Fruit fly (Drosophila melanogaster) whole organism, embryonic: Measurements from ENCODE around the gene CG34436.
A peak's percentile ranks its signal among the peaks of the same experiment; 100 is the strongest.

Experiments
- Abd-B ChIP-seq: fragments of 200-800 bp; sonication (Bioruptor generic); optimal IDR thresholded peaks from 2 replicates; lab custom pipeline; 2018; ENCODE audit warnings: missing biosample characterization, mild to moderate bottlenecking, missing genetic modification characterization, moderate library complexity
- Aef1 ChIP-seq: fragments of 200-800 bp; sonication (Bioruptor generic); IDR thresholded peaks from 3 replicates; pipeline ENCODE4 v1.3.6; 2022; ENCODE audit warnings: missing biosample characterization, missing genetic modification characterization
- CG10267 ChIP-seq: fragments of 200-800 bp; sonication (Bioruptor generic); optimal IDR thresholded peaks from 2 replicates; lab custom pipeline; 2018; ENCODE audit warnings: missing biosample characterization, mild to moderate bottlenecking, missing genetic modification characterization, moderate library complexity
- CG10274 ChIP-seq: fragments of 200-800 bp; sonication (Bioruptor generic); optimal IDR thresholded peaks from 3 replicates; lab custom pipeline; 2017; ENCODE audit warnings: missing biosample characterization, mild to moderate bottlenecking, missing genetic modification characterization
- CG10979 ChIP-seq: fragments of 200-800 bp; sonication (Bioruptor generic); optimal IDR thresholded peaks from 2 replicates; lab custom pipeline; 2018; ENCODE audit warnings: missing biosample characterization, mild to moderate bottlenecking, missing genetic modification characterization, moderate library complexity
- CG11093 ChIP-seq: fragments of 200-800 bp; sonication (Bioruptor generic); IDR thresholded peaks from 3 replicates; pipeline ENCODE4 v1.3.6; 2022; ENCODE audit warnings: missing biosample characterization, missing genetic modification characterization
- CG12299 ChIP-seq: fragments of 200-800 bp; sonication (Bioruptor generic); optimal IDR thresholded peaks from 2 replicates; lab custom pipeline; 2018; ENCODE audit warnings: missing biosample characterization, mild to moderate bottlenecking, missing genetic modification characterization
- CG14014 ChIP-seq: fragments of 200-800 bp; sonication (Bioruptor generic); IDR thresholded peaks from 2 replicates; pipeline ENCODE4 v1.3.6; 2022; ENCODE audit warnings: missing biosample characterization, missing genetic modification characterization
- CG14441 ChIP-seq: fragments of 200-800 bp; sonication (Bioruptor generic); IDR thresholded peaks from 2 replicates; pipeline ENCODE4 v1.3.6; 2022; ENCODE audit warnings: missing biosample characterization, missing genetic modification characterization
- CG14860 ChIP-seq: fragments of 200-800 bp; sonication (Bioruptor generic); IDR thresholded peaks from 3 replicates; pipeline ENCODE4 v1.3.6; 2022; ENCODE audit warnings: missing biosample characterization, missing genetic modification characterization; ENCODE audit not compliant: partially characterized antibody
- CG16815 ChIP-seq: fragments of 200-800 bp; sonication (Bioruptor generic); optimal IDR thresholded peaks from 3 replicates; lab custom pipeline; 2017; ENCODE audit warnings: missing biosample characterization, mild to moderate bottlenecking, missing genetic modification characterization
- CG1792 ChIP-seq: fragments of 200-800 bp; sonication (Bioruptor generic); optimal IDR thresholded peaks from 2 replicates; lab custom pipeline; 2016; ENCODE audit warnings: missing biosample characterization, missing genetic modification characterization
- CG18599 ChIP-seq: fragments of 200-800 bp; sonication (Bioruptor generic); optimal IDR thresholded peaks from 3 replicates; lab custom pipeline; 2017; ENCODE audit warnings: missing biosample characterization, missing genetic modification characterization, mild to moderate bottlenecking, moderate library complexity, missing genetic modification reagents
- CG3163 ChIP-seq: fragments of 200-800 bp; sonication (Bioruptor generic); optimal IDR thresholded peaks from 3 replicates; lab custom pipeline; 2016; ENCODE audit warnings: missing biosample characterization, missing genetic modification characterization
- CG32767 ChIP-seq: fragments of 200-800 bp; sonication (Bioruptor generic); IDR thresholded peaks from 2 replicates; pipeline ENCODE4 v1.3.6; 2022; ENCODE audit warnings: missing biosample characterization, missing genetic modification characterization
- CG4282 ChIP-seq: fragments of 200-800 bp; sonication (Bioruptor generic); optimal IDR thresholded peaks from 2 replicates; lab custom pipeline; 2016; ENCODE audit warnings: missing biosample characterization, missing genetic modification characterization
- CG4707 ChIP-seq: fragments of 200-800 bp; sonication (Bioruptor generic); optimal IDR thresholded peaks from 2 replicates; lab custom pipeline; 2018; ENCODE audit warnings: missing biosample characterization, mild to moderate bottlenecking, missing genetic modification characterization, moderate library complexity
- CG5180 ChIP-seq: fragments of 200-800 bp; sonication (Bioruptor generic); optimal IDR thresholded peaks from 3 replicates; lab custom pipeline; 2017; ENCODE audit warnings: missing biosample characterization, missing genetic modification characterization, mild to moderate bottlenecking, moderate library complexity, missing genetic modification reagents
- CG7271 ChIP-seq: fragments of 200-800 bp; sonication (Bioruptor generic); optimal IDR thresholded peaks from 2 replicates; lab custom pipeline; 2018; ENCODE audit warnings: missing biosample characterization, mild to moderate bottlenecking, missing genetic modification characterization, moderate library complexity
- CG7372 ChIP-seq: fragments of 200-800 bp; sonication (Bioruptor generic); IDR thresholded peaks from 2 replicates; pipeline ENCODE4 v1.3.6; 2022; ENCODE audit warnings: missing biosample characterization, missing genetic modification characterization
- CG7839 ChIP-seq: fragments of 200-800 bp; sonication (Bioruptor generic); optimal IDR thresholded peaks from 3 replicates; lab custom pipeline; 2018; ENCODE audit warnings: missing biosample characterization, mild to moderate bottlenecking, missing genetic modification characterization, moderate library complexity
- Camta ChIP-seq: fragments of 200-800 bp; sonication (Bioruptor generic); optimal IDR thresholded peaks from 2 replicates; lab custom pipeline; 2016; ENCODE audit warnings: missing biosample characterization, missing genetic modification characterization
- Dad ChIP-seq: fragments of 200-800 bp; sonication (Bioruptor generic); optimal IDR thresholded peaks from 3 replicates; lab custom pipeline; 2016; ENCODE audit warnings: missing biosample characterization, missing genetic modification characterization
- Dref ChIP-seq: fragments of 200-800 bp; sonication (Bioruptor generic); IDR thresholded peaks from 2 replicates; pipeline ENCODE4 v1.3.6; 2022; ENCODE audit warnings: missing biosample characterization, missing genetic modification characterization
- ERR ChIP-seq: fragments of 200-800 bp; sonication (Bioruptor generic); optimal IDR thresholded peaks from 2 replicates; lab custom pipeline; 2016; ENCODE audit warnings: missing biosample characterization, missing genetic modification characterization
- Kr ChIP-seq: fragments of 200-800 bp; sonication (Bioruptor generic); optimal IDR thresholded peaks from 2 replicates; lab custom pipeline; 2017; ENCODE audit warnings: missing biosample characterization, mild to moderate bottlenecking, missing genetic modification characterization
- Meics ChIP-seq: fragments of 200-800 bp; sonication (Bioruptor generic); optimal IDR thresholded peaks from 2 replicates; lab custom pipeline; 2017; ENCODE audit warnings: missing biosample characterization, mild to moderate bottlenecking, missing genetic modification characterization
- Nf-YC ChIP-seq: fragments of 200-800 bp; optimal IDR thresholded peaks from 3 replicates; lab custom pipeline; 2019; ENCODE audit warnings: missing biosample characterization, mild to moderate bottlenecking, missing genetic modification characterization, moderate library complexity
- Vsx1 ChIP-seq: fragments of 200-800 bp; sonication (Bioruptor generic); optimal IDR thresholded peaks from 2 replicates; lab custom pipeline; 2017; ENCODE audit warnings: missing biosample characterization, mild to moderate bottlenecking, missing genetic modification characterization, missing genetic modification reagents
- abd-A ChIP-seq: fragments of 200-800 bp; sonication (Bioruptor generic); optimal IDR thresholded peaks from 3 replicates; lab custom pipeline; 2019; ENCODE audit warnings: missing biosample characterization, mild to moderate bottlenecking, missing genetic modification characterization, moderate library complexity
- ase ChIP-seq: fragments of 200-800 bp; sonication (Bioruptor generic); IDR thresholded peaks from 3 replicates; pipeline ENCODE4 v1.3.6; 2022; ENCODE audit warnings: missing biosample characterization, missing genetic modification characterization
- ash1 ChIP-seq: fragments of 200-800 bp; sonication (Bioruptor generic); optimal IDR thresholded peaks from 2 replicates; lab custom pipeline; 2018; ENCODE audit warnings: missing biosample characterization, mild to moderate bottlenecking, missing genetic modification characterization
- bab2 ChIP-seq: fragments of 200-800 bp; sonication (Bioruptor generic); optimal IDR thresholded peaks from 2 replicates; lab custom pipeline; 2016; ENCODE audit warnings: missing biosample characterization, missing genetic modification characterization
- cg ChIP-seq: fragments of 200-800 bp; sonication (Bioruptor generic); optimal IDR thresholded peaks from 3 replicates; lab custom pipeline; 2019; ENCODE audit warnings: missing biosample characterization, mild to moderate bottlenecking, missing genetic modification characterization, moderate library complexity
- disco-r ChIP-seq: fragments of 200-800 bp; sonication (Bioruptor generic); optimal IDR thresholded peaks from 2 replicates; lab custom pipeline; 2016; ENCODE audit warnings: missing biosample characterization, missing genetic modification characterization
- fu2 ChIP-seq: fragments of 200-800 bp; sonication (Bioruptor generic); optimal IDR thresholded peaks from 2 replicates; lab custom pipeline; 2016; ENCODE audit warnings: missing biosample characterization, missing genetic modification characterization
- gt ChIP-seq: fragments of 200-800 bp; sonication (Bioruptor generic); IDR thresholded peaks from 2 replicates; pipeline ENCODE4 v1.3.6; 2022; ENCODE audit warnings: missing biosample characterization, missing genetic modification characterization
- inv ChIP-seq: fragments of 200-800 bp; sonication (Bioruptor generic); IDR thresholded peaks from 2 replicates; pipeline ENCODE4 v1.3.6; 2022; ENCODE audit warnings: missing biosample characterization, missing genetic modification characterization; ENCODE audit not compliant: partially characterized antibody
- kni ChIP-seq: fragments of 200-800 bp; sonication (Bioruptor generic); optimal IDR thresholded peaks from 3 replicates; lab custom pipeline; 2017; ENCODE audit warnings: mild to moderate bottlenecking, missing biosample characterization, missing genetic modification reagents, missing genetic modification characterization
- lmd ChIP-seq: fragments of 200-800 bp; sonication (Bioruptor generic); IDR thresholded peaks from 2 replicates; pipeline ENCODE4 v1.3.6; 2022; ENCODE audit warnings: missing biosample characterization, missing genetic modification characterization
- nmo ChIP-seq: fragments of 200-800 bp; sonication (Bioruptor generic); optimal IDR thresholded peaks from 2 replicates; lab custom pipeline; 2018; ENCODE audit warnings: missing biosample characterization, mild to moderate bottlenecking, missing genetic modification characterization, moderate library complexity
- p53 ChIP-seq: fragments of 200-800 bp; sonication (Bioruptor generic); optimal IDR thresholded peaks from 2 replicates; lab custom pipeline; 2016; ENCODE audit warnings: missing biosample characterization, missing genetic modification characterization
- pb ChIP-seq: fragments of 200-800 bp; sonication (Bioruptor generic); optimal IDR thresholded peaks from 3 replicates; lab custom pipeline; 2016; ENCODE audit warnings: missing biosample characterization, missing genetic modification characterization
- pho ChIP-seq: fragments of 200-800 bp; sonication (Bioruptor generic); optimal IDR thresholded peaks from 2 replicates; lab custom pipeline; 2016; ENCODE audit warnings: missing biosample characterization, missing genetic modification characterization
- pum ChIP-seq: fragments of 200-800 bp; sonication (Bioruptor generic); optimal IDR thresholded peaks from 2 replicates; lab custom pipeline; 2016; ENCODE audit warnings: missing biosample characterization, missing genetic modification characterization
- sim ChIP-seq: fragments of 200-800 bp; sonication (Bioruptor generic); IDR thresholded peaks from 2 replicates; pipeline ENCODE4 v1.3.6; 2022; ENCODE audit warnings: missing biosample characterization, missing genetic modification characterization
- sqz ChIP-seq: fragments of 200-800 bp; sonication (Bioruptor generic); optimal IDR thresholded peaks from 3 replicates; lab custom pipeline; 2018; ENCODE audit warnings: missing biosample characterization, mild to moderate bottlenecking, missing genetic modification characterization
- tgo ChIP-seq: fragments of 200-800 bp; sonication (Bioruptor generic); IDR thresholded peaks from 3 replicates; pipeline ENCODE4 v1.3.6; 2022; ENCODE audit warnings: missing biosample characterization, missing genetic modification characterization
- twi ChIP-seq: fragments of 200-800 bp; optimal IDR thresholded peaks from 2 replicates; lab custom pipeline; 2019; ENCODE audit warnings: missing biosample characterization, mild to moderate bottlenecking, missing genetic modification characterization, moderate library complexity

CG34436 gene

dm6 chr3R:28328780-28329546, 46.6 kb downstream of the CG34436 start (continued):
- TF ChIP-seq CG3163 (GFP tag; lab: Kevin White, UChicago): peak; percentile 62
- peak; percentile 89 for TF ChIP-seq Kr (GFP tag; lab: Kevin White, UChicago)
- TF ChIP-seq Dad: peak; percentile 34
- TF ChIP-seq nmo (GFP tag; lab: Kevin White, UChicago): peak; percentile 36
- 0 out of 2 replicates have a peak, but pooled peaks have one; percentile 9 for TF ChIP-seq gt (GFP tag; lab: Robert Waterston, UW)
- TF ChIP-seq Aef1 (GFP tag; lab: Robert Waterston, UW): peak; percentile 66
- TF ChIP-seq pum (GFP tag; lab: Kevin White, UChicago): peak; percentile 2
- no peak; the same call in 1 of the 2 replicates for TF ChIP-seq Dref (GFP tag; lab: Robert Waterston, UW)
- TF ChIP-seq CG1792 (GFP tag; lab: Kevin White, UChicago): peak; percentile 94
- TF ChIP-seq pho (GFP tag; lab: Kevin White, UChicago): peak; percentile 76
- TF ChIP-seq twi (tag; lab: Kevin White, UChicago): peak; percentile 57
- peak; percentile 52 for TF ChIP-seq ERR
- peak; percentile 75 for TF ChIP-seq Vsx1
- peak; percentile 71 for TF ChIP-seq Camta (GFP tag; lab: Kevin White, UChicago)
- peak; percentile 88 for TF ChIP-seq CG18599 (GFP tag; lab: Kevin White, UChicago)
- TF ChIP-seq sim (GFP tag; lab: Robert Waterston, UW): peak; percentile 78
- peak; percentile 29 for TF ChIP-seq p53
- TF ChIP-seq bab2 (GFP tag; lab: Kevin White, UChicago): peak; percentile 91
- TF ChIP-seq CG5180 (GFP tag; lab: Kevin White, UChicago): peak; percentile 61
- no peak for TF ChIP-seq abd-A
- TF ChIP-seq CG11093 (GFP tag; lab: Robert Waterston, UW): peak; percentile 54; the same call in 2 of the 3 replicates
- peak; percentile 76 for TF ChIP-seq lmd (GFP tag; lab: Robert Waterston, UW)
- TF ChIP-seq CG10979: peak; percentile 52
- peak; percentile 70 for TF ChIP-seq CG14014
- peak; percentile 40 for TF ChIP-seq CG10267
- TF ChIP-seq CG4282 (GFP tag; lab: Kevin White, UChicago): no peak
- peak; percentile 1 for TF ChIP-seq cg (GFP tag; lab: Kevin White, UChicago)
- TF ChIP-seq CG10274 (GFP tag; lab: Kevin White, UChicago): peak; percentile 24
- TF ChIP-seq fu2 (GFP tag; lab: Kevin White, UChicago): peak; percentile 54
- TF ChIP-seq CG12299 (tag; lab: Kevin White, UChicago): no peak
- peak; percentile 80 for TF ChIP-seq CG14441 (GFP tag; lab: Robert Waterston, UW)
- TF ChIP-seq pb: no peak
- peak; percentile 74 for TF ChIP-seq tgo (GFP tag; lab: Robert Waterston, UW)
- no peak; the same call in 2 of the 3 replicates for TF ChIP-seq ase (GFP tag; lab: Robert Waterston, UW)
- TF ChIP-seq kni: peak; percentile 70
- no peak for TF ChIP-seq ash1 (GFP tag; lab: Kevin White, UChicago)
- no peak for TF ChIP-seq CG14860
- TF ChIP-seq CG32767 (GFP tag; lab: Robert Waterston, UW): peak; percentile 54
- TF ChIP-seq CG16815: peak; percentile 38
- peak; percentile 44 for TF ChIP-seq Nf-YC (tag; lab: Kevin White, UChicago)
- TF ChIP-seq sqz (GFP tag; lab: Kevin White, UChicago): peak; percentile 46
- TF ChIP-seq CG7271 (tag; lab: Kevin White, UChicago): peak; percentile 79
- peak; percentile 66 for TF ChIP-seq CG7372
- TF ChIP-seq Abd-B (GFP tag; lab: Kevin White, UChicago): peak; percentile 29
- peak; percentile 54 for TF ChIP-seq CG4707 (GFP tag; lab: Kevin White, UChicago)
- TF ChIP-seq Meics (GFP tag; lab: Kevin White, UChicago): peak; percentile 83
- no peak for TF ChIP-seq inv (GFP tag; lab: Robert Waterston, UW)
- peak; percentile 64 for TF ChIP-seq CG7839 (tag; lab: Kevin White, UChicago)
- TF ChIP-seq disco-r (GFP tag; lab: Kevin White, UChicago): peak; percentile 38
